Fruit fly (Drosophila melanogaster): ENCODE data around the gene NimC3.

Gene NimC3

dm6 chr2L:14024051-14024745 is 4.2 kb upstream of the NimC3 start:
- TF ChIP-seq psq (optimal IDR thresholded peaks at IDR 0.05) (no peak), insv (optimal IDR thresholded peaks at IDR 0.05) (no peak), Myc (optimal IDR thresholded peaks at IDR 0.05) (no peak), ttk (optimal IDR thresholded peaks at IDR 0.05) (no peak), h (optimal IDR thresholded peaks at IDR 0.05) (no peak), Sin3A (optimal IDR thresholded peaks at IDR 0.05) (no peak)

- TF ChIP-seq psq (optimal IDR thresholded peaks at IDR 0.05) (no peak), Sin3A (optimal IDR thresholded peaks at IDR 0.05) (no peak), h (optimal IDR thresholded peaks at IDR 0.05) (no peak)
These were observed 3.4 kb upstream of the NimC3 start for dm6 chr2L:14023136-14024050.

dm6 chr2L:14022130-14022735 is 2.2 kb upstream of the NimC3 start:
- TF ChIP-seq h (optimal IDR thresholded peaks at IDR 0.05) (no peak), insv (optimal IDR thresholded peaks at IDR 0.05) (no peak), psq (optimal IDR thresholded peaks at IDR 0.05) (no peak), ttk (optimal IDR thresholded peaks at IDR 0.05) (no peak), Sin3A (optimal IDR thresholded peaks at IDR 0.05) (no peak), Myc (optimal IDR thresholded peaks at IDR 0.05) (no peak)

- no peak for TF ChIP-seq h (optimal IDR thresholded peaks at IDR 0.05)
- no peak for TF ChIP-seq ttk (optimal IDR thresholded peaks at IDR 0.05)
- TF ChIP-seq insv (optimal IDR thresholded peaks at IDR 0.05), result no peak
- TF ChIP-seq Sin3A (optimal IDR thresholded peaks at IDR 0.05), result no peak
- TF ChIP-seq psq (optimal IDR thresholded peaks at IDR 0.05), result no peak
- TF ChIP-seq Myc (optimal IDR thresholded peaks at IDR 0.05), result no peak
These were observed 1.7 kb upstream of the NimC3 start for dm6 chr2L:14021646-14022129.

- TF ChIP-seq Myc (optimal IDR thresholded peaks at IDR 0.05) (no peak), psq (optimal IDR thresholded peaks at IDR 0.05) (no peak), insv (optimal IDR thresholded peaks at IDR 0.05) (no peak), h (optimal IDR thresholded peaks at IDR 0.05) (no peak), Sin3A (optimal IDR thresholded peaks at IDR 0.05) (no peak), ttk (optimal IDR thresholded peaks at IDR 0.05) (no peak)
These were observed 1.1 kb upstream of the NimC3 start for dm6 chr2L:14020875-14021643.

dm6 chr2L:14020545-14020874 is 502 bp upstream of the NimC3 start:
- TF ChIP-seq h (optimal IDR thresholded peaks at IDR 0.05), result no peak
- no peak for TF ChIP-seq ttk (optimal IDR thresholded peaks at IDR 0.05)
- TF ChIP-seq insv (optimal IDR thresholded peaks at IDR 0.05), result no peak
- TF ChIP-seq psq (optimal IDR thresholded peaks at IDR 0.05), result no peak

- TF ChIP-seq Sin3A (optimal IDR thresholded peaks at IDR 0.05), result no peak
- no peak for TF ChIP-seq insv (optimal IDR thresholded peaks at IDR 0.05)
- TF ChIP-seq h (optimal IDR thresholded peaks at IDR 0.05), result no peak
- no peak for TF ChIP-seq Myc (optimal IDR thresholded peaks at IDR 0.05)
- no peak for TF ChIP-seq psq (optimal IDR thresholded peaks at IDR 0.05)
- TF ChIP-seq ttk (optimal IDR thresholded peaks at IDR 0.05), result no peak
These were observed 354 bp downstream of the NimC3 start for dm6 chr2L:14019654-14020053.

dm6 chr2L:14015109-14015508 is 4.9 kb downstream of the NimC3 start:
- TF ChIP-seq psq (optimal IDR thresholded peaks at IDR 0.05), result no peak
- TF ChIP-seq h (optimal IDR thresholded peaks at IDR 0.05), result no peak
- TF ChIP-seq Sin3A (optimal IDR thresholded peaks at IDR 0.05), result no peak
- no peak for TF ChIP-seq Myc (optimal IDR thresholded peaks at IDR 0.05)
- no peak for TF ChIP-seq ttk (optimal IDR thresholded peaks at IDR 0.05)
- TF ChIP-seq insv (optimal IDR thresholded peaks at IDR 0.05), result no peak

dm6 chr2L:14013478-14013877 is 6.5 kb downstream of the NimC3 start:
- TF ChIP-seq h (optimal IDR thresholded peaks at IDR 0.05), result no peak
- TF ChIP-seq Myc (optimal IDR thresholded peaks at IDR 0.05), result no peak
- no peak for TF ChIP-seq Sin3A (optimal IDR thresholded peaks at IDR 0.05)
- TF ChIP-seq ttk (optimal IDR thresholded peaks at IDR 0.05), result no peak
- TF ChIP-seq psq (optimal IDR thresholded peaks at IDR 0.05), result no peak
- TF ChIP-seq insv (optimal IDR thresholded peaks at IDR 0.05), result no peak

dm6 chr2L:14012304-14013054 is 7.5 kb downstream of the NimC3 start, which contains the start of gene bgm:
bgm (plus strand) TSS chr2L:14013004.
- TF ChIP-seq Myc (optimal IDR thresholded peaks at IDR 0.05), result no peak
- TF ChIP-seq insv (optimal IDR thresholded peaks at IDR 0.05), result no peak
- TF ChIP-seq h (optimal IDR thresholded peaks at IDR 0.05), result no peak
- no peak for TF ChIP-seq Sin3A (optimal IDR thresholded peaks at IDR 0.05)
